Worm (Caenorhabditis elegans) whole organism, L1 larva: ENCODE measurements around the gene C46F9.5.

Experiments
- C04F5.9 ChIP-seq: sonication (generic microtip); optimal IDR thresholded peaks from 2 replicates; lab custom pipeline; 2016; ENCODE audit warnings: missing genetic modification characterization, missing compliant biosample characterization
- F16B12.6 ChIP-seq: fragments of 150-350 bp; optimal IDR thresholded peaks from 2 replicates; lab custom pipeline; 2014; ENCODE audit warnings: missing biosample characterization, missing genetic modification characterization
- aha-1 ChIP-seq: fragments of 150-350 bp; optimal IDR thresholded peaks from 2 replicates; lab custom pipeline; 2014; ENCODE audit warnings: missing biosample characterization, missing genetic modification characterization
- aly-2 ChIP-seq: fragments of 150-350 bp; optimal IDR thresholded peaks from 2 replicates; lab custom pipeline; 2014; ENCODE audit warnings: missing biosample characterization, missing genetic modification characterization
- ceh-63 ChIP-seq: fragments of 200-800 bp; sonication (Bioruptor generic); optimal IDR thresholded peaks from 2 replicates; lab custom pipeline; 2018; ENCODE audit warnings: mild to moderate bottlenecking, missing genetic modification characterization, missing compliant biosample characterization
- ceh-82 ChIP-seq, 3 experiments: fragments of 150-350 bp in 1 of 3; sonication (generic microtip) in 2 of 3; optimal IDR thresholded peaks; 2 replicates each; lab custom pipeline; 2014 to 2017; ENCODE audit warnings: missing biosample characterization in 3 of 3, missing genetic modification characterization in 3 of 3
- ces-1 ChIP-seq: fragments of 150-350 bp; optimal IDR thresholded peaks from 2 replicates; lab custom pipeline; 2014; ENCODE audit warnings: missing biosample characterization, missing genetic modification reagents, missing genetic modification characterization
- efl-1 ChIP-seq, 4 experiments: fragments of 150-350 bp; optimal IDR thresholded peaks in 3 of 4; peaks in 1 of 4; 1 replicate in 1 of 4; 2 replicates in 3 of 4; lab custom pipeline; 2014; ENCODE audit warnings: missing biosample characterization in 2 of 4, missing genetic modification characterization in 2 of 4, missing genetic modification reagents in 2 of 4
- egl-27 ChIP-seq, 2 experiments: fragments of 150-350 bp in 1 of 2; sonication (generic microtip); optimal IDR thresholded peaks; 3 replicates each; lab custom pipeline; 2017 to 2018; ENCODE audit warnings: missing biosample characterization in 2 of 2, missing genetic modification characterization in 2 of 2, missing genetic modification reagents in 2 of 2
- elt-2 ChIP-seq: sonication (generic microtip); optimal IDR thresholded peaks from 2 replicates; lab custom pipeline; 2016; ENCODE audit warnings: missing genetic modification characterization, mild to moderate bottlenecking, inconsistent platforms, missing compliant biosample characterization, missing genetic modification reagents
- ets-5 ChIP-seq: fragments of 200-800 bp; sonication (Bioruptor generic); IDR thresholded peaks from 2 replicates; pipeline ENCODE4 v1.3.6; 2022; ENCODE audit warnings: missing genetic modification characterization, missing compliant biosample characterization
- fkh-8 ChIP-seq: sonication (generic microtip); optimal IDR thresholded peaks from 2 replicates; lab custom pipeline; 2016; ENCODE audit warnings: mild to moderate bottlenecking, missing genetic modification characterization, missing compliant biosample characterization
- grh-1 ChIP-seq: fragments of 200-800 bp; sonication (Bioruptor generic); IDR thresholded peaks from 2 replicates; pipeline ENCODE4 v1.3.6; 2022; ENCODE audit warnings: missing genetic modification reagents, missing genetic modification characterization, missing compliant biosample characterization
- irx-1 ChIP-seq: sonication (generic microtip); optimal IDR thresholded peaks from 2 replicates; lab custom pipeline; 2016; ENCODE audit warnings: missing genetic modification characterization, missing compliant biosample characterization
- isw-1 ChIP-seq: fragments of 200-800 bp; sonication (Bioruptor generic); IDR thresholded peaks from 2 replicates; pipeline ENCODE4 v1.3.6; 2022; ENCODE audit warnings: missing genetic modification characterization, missing compliant biosample characterization
- lir-3 ChIP-seq: sonication (generic microtip); optimal IDR thresholded peaks from 2 replicates; lab custom pipeline; 2016; ENCODE audit warnings: mild to moderate bottlenecking, missing genetic modification characterization, moderate library complexity, missing compliant biosample characterization; ENCODE audit not compliant: poor library complexity
- mdl-1 ChIP-seq, 2 experiments: fragments of 150-350 bp; optimal IDR thresholded peaks; 2 replicates each; lab custom pipeline; 2014 to 2017; ENCODE audit warnings: missing biosample characterization in 2 of 2, missing genetic modification characterization in 2 of 2, inconsistent platforms in 1 of 2
- nhr-19 ChIP-seq: fragments of 200-800 bp; sonication (Bioruptor generic); conservative IDR thresholded peaks from 2 replicates; pipeline ENCODE4 v1.3.6; 2022; ENCODE audit warnings: missing genetic modification characterization, missing compliant biosample characterization
- nhr-28 ChIP-seq: fragments of 150-350 bp; optimal IDR thresholded peaks from 2 replicates; lab custom pipeline; 2014; ENCODE audit warnings: missing biosample characterization, missing genetic modification characterization
- nhr-47 ChIP-seq: sonication (generic microtip); optimal IDR thresholded peaks from 2 replicates; lab custom pipeline; 2016; ENCODE audit warnings: mild to moderate bottlenecking, missing genetic modification characterization, moderate library complexity, missing compliant biosample characterization
- nhr-71 ChIP-seq: sonication (generic microtip); optimal IDR thresholded peaks from 2 replicates; lab custom pipeline; 2016; ENCODE audit warnings: mild to moderate bottlenecking, missing genetic modification characterization, moderate library complexity, missing compliant biosample characterization
- nhr-77 ChIP-seq: fragments of 150-350 bp; optimal IDR thresholded peaks from 2 replicates; lab custom pipeline; 2014; ENCODE audit warnings: missing biosample characterization, missing genetic modification characterization
- nhr-84 ChIP-seq: sonication (generic microtip); optimal IDR thresholded peaks from 2 replicates; lab custom pipeline; 2017; ENCODE audit warnings: missing biosample characterization, missing genetic modification characterization
- nhr-85 ChIP-seq: sonication (generic microtip); peaks from one replicate; lab custom pipeline; 2016; ENCODE audit warnings: missing genetic modification characterization, inconsistent platforms, missing compliant biosample characterization
- nhr-90 ChIP-seq: sonication (generic microtip); optimal IDR thresholded peaks from 2 replicates; lab custom pipeline; 2016; ENCODE audit warnings: mild to moderate bottlenecking, missing genetic modification characterization, missing compliant biosample characterization; ENCODE audit not compliant: poor library complexity
- pax-3 ChIP-seq: fragments of 200-800 bp; sonication (Bioruptor generic); optimal IDR thresholded peaks from 2 replicates; lab custom pipeline; 2018; ENCODE audit warnings: mild to moderate bottlenecking, missing genetic modification characterization, moderate library complexity, missing compliant biosample characterization
- pqm-1 ChIP-seq: sonication (generic microtip); optimal IDR thresholded peaks from 3 replicates; lab custom pipeline; 2017; ENCODE audit warnings: missing biosample characterization, missing genetic modification characterization
- rnt-1 ChIP-seq: sonication (generic microtip); optimal IDR thresholded peaks from 2 replicates; lab custom pipeline; 2016; ENCODE audit warnings: mild to moderate bottlenecking, missing genetic modification characterization, moderate library complexity, missing compliant biosample characterization
- snpc-4 ChIP-seq: fragments of 150-350 bp; optimal IDR thresholded peaks from 2 replicates; lab custom pipeline; 2014; ENCODE audit warnings: missing biosample characterization, missing genetic modification characterization
- snu-23 ChIP-seq: sonication (generic microtip); optimal IDR thresholded peaks from 2 replicates; lab custom pipeline; 2016; ENCODE audit warnings: missing genetic modification characterization, missing compliant biosample characterization
- sox-4 ChIP-seq: sonication (generic microtip); optimal IDR thresholded peaks from 2 replicates; lab custom pipeline; 2016; ENCODE audit warnings: missing genetic modification characterization, missing compliant biosample characterization
- sptf-1 ChIP-seq: fragments of 150-350 bp; optimal IDR thresholded peaks from 2 replicates; lab custom pipeline; 2014; ENCODE audit warnings: missing biosample characterization, missing genetic modification characterization
- sup-37 ChIP-seq: fragments of 200-800 bp; sonication (Bioruptor generic); optimal IDR thresholded peaks from 2 replicates; lab custom pipeline; 2018; ENCODE audit warnings: mild to moderate bottlenecking, missing genetic modification characterization, missing compliant biosample characterization
- swsn-7 ChIP-seq: sonication (generic microtip); optimal IDR thresholded peaks from 2 replicates; lab custom pipeline; 2016; ENCODE audit warnings: missing genetic modification characterization, missing compliant biosample characterization
- unc-130 ChIP-seq: fragments of 150-350 bp; optimal IDR thresholded peaks from 2 replicates; lab custom pipeline; 2017; ENCODE audit warnings: missing biosample characterization, missing genetic modification characterization, inconsistent platforms
- unc-86 ChIP-seq: sonication (generic microtip); optimal IDR thresholded peaks from 2 replicates; lab custom pipeline; 2016; ENCODE audit warnings: missing genetic modification characterization, missing compliant biosample characterization
- unc-98 ChIP-seq: fragments of 200-800 bp; sonication (Bioruptor generic); IDR thresholded peaks from 2 replicates; pipeline ENCODE4 v1.3.6; 2022; ENCODE audit warnings: missing genetic modification characterization, missing compliant biosample characterization
- xbp-1 ChIP-seq: sonication (generic microtip); optimal IDR thresholded peaks from 2 replicates; lab custom pipeline; 2016; ENCODE audit warnings: missing genetic modification characterization, missing compliant biosample characterization
- ztf-11 ChIP-seq, 2 experiments: sonication (generic microtip); optimal IDR thresholded peaks; 2 replicates each; lab custom pipeline; 2016 to 2017; ENCODE audit warnings: missing genetic modification characterization in 2 of 2, missing biosample characterization in 1 of 2, missing compliant biosample characterization in 1 of 2

C46F9.5 gene

ce11 chrII:1865683-1866431, 29.5 kb upstream of the C46F9.5 start, which contains the start of gene math-15:
Gene math-15 (plus strand): TSS chrII:1866381.
- TF ChIP-seq elt-2 (tag; lab: Kevin White, UChicago) = peak; percentile 59
- TF ChIP-seq efl-1 (optimal IDR thresholded peaks at IDR 0.05; lab: Kevin White, UChicago) = no peak
- peak in 1 of 2 experiments; percentile 79 for TF ChIP-seq efl-1 (GFP tag; optimal IDR thresholded peaks at IDR 0.05 in 1 of 2; lab: Kevin White, UChicago)
- TF ChIP-seq lir-3 = no peak

ce11 chrII:1869120-1869519, 26.3 kb upstream of the C46F9.5 start, which contains the start of gene math-14:
Gene math-14 (plus strand): TSS chrII:1869420.
- no peak for TF ChIP-seq elt-2 (tag; lab: Kevin White, UChicago)
- no peak for TF ChIP-seq nhr-84 (tag; lab: Kevin White, UChicago)
- TF ChIP-seq nhr-85 (tag; lab: Kevin White, UChicago) = no peak
- TF ChIP-seq rnt-1 (tag; lab: Kevin White, UChicago) = no peak
- TF ChIP-seq ces-1 (GFP tag; lab: Kevin White, UChicago) = no peak
- no peak for TF ChIP-seq nhr-77 (tag; lab: Kevin White, UChicago)
- TF ChIP-seq nhr-47 (tag; lab: Kevin White, UChicago) = no peak
- no peak for TF ChIP-seq ets-5
- TF ChIP-seq egl-27 (tag; optimal IDR thresholded peaks at IDR 0.05; lab: Kevin White, UChicago) = no peak
- TF ChIP-seq unc-86 (tag; lab: Kevin White, UChicago) = no peak
- TF ChIP-seq nhr-71 = no peak

- TF ChIP-seq elt-2 (tag; lab: Kevin White, UChicago) (peak; percentile 33), ceh-63 (no peak)
Observed at ce11 chrII:1870875-1871592, 24.3 kb upstream of the C46F9.5 start, which contains the start of gene math-10. Gene math-10 (plus strand): TSS chrII:1871542.

- TF ChIP-seq fkh-8 (tag; lab: Kevin White, UChicago) (no peak), nhr-28 (no peak), grh-1 (GFP tag; lab: Robert Waterston, UW) (no peak), pax-3 (no peak), nhr-85 (tag; lab: Kevin White, UChicago) (no peak), sup-37 (GFP tag; lab: Kevin White, UChicago) (no peak)
Observed at ce11 chrII:1875658-1876057, 19.7 kb upstream of the C46F9.5 start, which contains the start of gene math-13. Gene math-13 (plus strand): TSS chrII:1875958.

ce11 chrII:1878663-1879062, 16.7 kb upstream of the C46F9.5 start, which contains the start of gene math-16:
Gene math-16 (minus strand): TSS chrII:1878763.
- TF ChIP-seq unc-98 (no peak), sptf-1 (no peak), C04F5.9 (tag; lab: Kevin White, UChicago) (no peak), unc-130 (tag; lab: Kevin White, UChicago) (no peak), mdl-1 (tag; optimal IDR thresholded peaks at IDR 0.05; lab: Kevin White, UChicago) (no peak), nhr-90 (tag; lab: Kevin White, UChicago) (no peak), ceh-63 (no peak), elt-2 (tag; lab: Kevin White, UChicago) (no peak), ztf-11 (tag; optimal IDR thresholded peaks at IDR 0.05; lab: Kevin White, UChicago) (no peak)

ce11 chrII:1882705-1883104, 12.7 kb upstream of the C46F9.5 start, which contains the start of gene math-5:
Gene math-5 (minus strand): TSS chrII:1882805.
- TF ChIP-seq xbp-1 (tag; lab: Kevin White, UChicago) = no peak
- TF ChIP-seq F16B12.6 (tag; lab: Kevin White, UChicago) = no peak
- TF ChIP-seq ceh-82 (tag; optimal IDR thresholded peaks at IDR 0.05; lab: Kevin White, UChicago) = no peak
- no peak for TF ChIP-seq snu-23 (GFP tag; lab: Kevin White, UChicago)
- TF ChIP-seq grh-1 (GFP tag; lab: Robert Waterston, UW) = no peak
- no peak for TF ChIP-seq sox-4 (tag; lab: Kevin White, UChicago)
- no peak for TF ChIP-seq aha-1 (tag; lab: Kevin White, UChicago)
- TF ChIP-seq irx-1 (tag; lab: Kevin White, UChicago) = no peak
- TF ChIP-seq aly-2 (tag; lab: Kevin White, UChicago) = no peak
- no peak for TF ChIP-seq snpc-4 (tag; lab: Kevin White, UChicago)
- TF ChIP-seq pqm-1 (tag; lab: Kevin White, UChicago) = no peak
- TF ChIP-seq swsn-7 (tag; lab: Kevin White, UChicago) = no peak
- TF ChIP-seq isw-1 (GFP tag; lab: Robert Waterston, UW) = no peak
- TF ChIP-seq ces-1 (GFP tag; lab: Kevin White, UChicago) = no peak
- TF ChIP-seq lir-3 = no peak
- no peak for TF ChIP-seq efl-1 (optimal IDR thresholded peaks at IDR 0.05; lab: Kevin White, UChicago)
- no peak for TF ChIP-seq efl-1 (GFP tag; optimal IDR thresholded peaks at IDR 0.05 in 1 of 2; lab: Kevin White, UChicago)
- no peak for TF ChIP-seq nhr-19 (GFP tag; lab: Robert Waterston, UW)
